Fruit fly (Drosophila melanogaster) whole organism, embryonic: Measurements from ENCODE around the gene Tsp97E.
A peak's percentile ranks its signal among the peaks of the same experiment; 100 is the strongest.

Experiments
- Bgb ChIP-seq: fragments of 200-800 bp; sonication (Bioruptor generic); IDR thresholded peaks from 2 replicates; pipeline ENCODE4 v1.3.6; 2022; ENCODE audit warnings: missing biosample characterization, missing genetic modification characterization; ENCODE audit not compliant: partially characterized antibody
- Blimp-1 ChIP-seq: fragments of 200-800 bp; sonication (Bioruptor generic); optimal IDR thresholded peaks from 3 replicates; lab custom pipeline; 2018; ENCODE audit warnings: missing biosample characterization, missing genetic modification characterization, mild to moderate bottlenecking, moderate library complexity, missing genetic modification reagents
- CG10267 ChIP-seq: fragments of 200-800 bp; sonication (Bioruptor generic); optimal IDR thresholded peaks from 2 replicates; lab custom pipeline; 2018; ENCODE audit warnings: missing biosample characterization, mild to moderate bottlenecking, missing genetic modification characterization, moderate library complexity
- CG11696 ChIP-seq: fragments of 200-800 bp; sonication (Bioruptor generic); IDR thresholded peaks from 2 replicates; pipeline ENCODE4 v1.3.6; 2022; ENCODE audit warnings: missing biosample characterization, missing genetic modification characterization
- CG12104 ChIP-seq: fragments of 200-800 bp; sonication (Bioruptor generic); optimal IDR thresholded peaks from 3 replicates; lab custom pipeline; 2016; ENCODE audit warnings: missing biosample characterization, missing genetic modification characterization
- CG13894 ChIP-seq: fragments of 200-800 bp; sonication (Bioruptor generic); optimal IDR thresholded peaks from 3 replicates; lab custom pipeline; 2018; ENCODE audit warnings: missing biosample characterization, mild to moderate bottlenecking, missing genetic modification characterization, moderate library complexity
- CG17612 ChIP-seq: fragments of 200-800 bp; sonication (Bioruptor generic); IDR thresholded peaks from 2 replicates; pipeline ENCODE4 v1.3.6; 2022; ENCODE audit warnings: missing biosample characterization, missing genetic modification characterization
- CG17802 ChIP-seq: fragments of 200-800 bp; sonication (Bioruptor generic); optimal IDR thresholded peaks from 2 replicates; lab custom pipeline; 2018; ENCODE audit warnings: missing biosample characterization, mild to moderate bottlenecking, missing genetic modification characterization, moderate library complexity
- CG2116 ChIP-seq: fragments of 200-800 bp; sonication (Bioruptor generic); optimal IDR thresholded peaks from 3 replicates; lab custom pipeline; 2018; ENCODE audit warnings: missing biosample characterization, mild to moderate bottlenecking, missing genetic modification characterization
- CG3065 ChIP-seq: fragments of 200-800 bp; sonication (Bioruptor generic); optimal IDR thresholded peaks from 2 replicates; lab custom pipeline; 2016; ENCODE audit warnings: missing biosample characterization, missing genetic modification characterization
- CG31388 ChIP-seq: fragments of 200-800 bp; sonication (Bioruptor generic); optimal IDR thresholded peaks from 2 replicates; lab custom pipeline; 2016; ENCODE audit warnings: missing biosample characterization, missing genetic modification characterization
- CG31441 ChIP-seq: fragments of 200-800 bp; sonication (Bioruptor generic); IDR thresholded peaks from 2 replicates; pipeline ENCODE4 v1.3.6; 2022; ENCODE audit warnings: missing biosample characterization, missing genetic modification characterization
- CG3407 ChIP-seq: fragments of 200-800 bp; sonication (Bioruptor generic); optimal IDR thresholded peaks from 2 replicates; lab custom pipeline; 2018; ENCODE audit warnings: missing biosample characterization, mild to moderate bottlenecking, missing genetic modification characterization
- CG42726 ChIP-seq: fragments of 200-800 bp; sonication (Bioruptor generic); IDR thresholded peaks from 2 replicates; pipeline ENCODE4 v1.3.6; 2022; ENCODE audit warnings: missing biosample characterization, missing genetic modification characterization; ENCODE audit not compliant: partially characterized antibody
- CG4424 ChIP-seq: fragments of 200-800 bp; sonication (Bioruptor generic); optimal IDR thresholded peaks from 3 replicates; lab custom pipeline; 2016; ENCODE audit warnings: missing biosample characterization, missing genetic modification characterization
- CG4617 ChIP-seq: fragments of 200-800 bp; sonication (Bioruptor generic); optimal IDR thresholded peaks from 3 replicates; lab custom pipeline; 2016; ENCODE audit warnings: missing biosample characterization, missing genetic modification characterization, borderline replicate concordance
- CG8281 ChIP-seq: fragments of 200-800 bp; sonication (Bioruptor generic); optimal IDR thresholded peaks from 2 replicates; lab custom pipeline; 2018; ENCODE audit warnings: missing biosample characterization, mild to moderate bottlenecking, missing genetic modification characterization, moderate library complexity
- CrebB ChIP-seq: fragments of 200-800 bp; sonication (Bioruptor generic); optimal IDR thresholded peaks from 3 replicates; lab custom pipeline; 2018; ENCODE audit warnings: missing biosample characterization, mild to moderate bottlenecking, missing genetic modification characterization
- Eip74EF ChIP-seq, 2 experiments: fragments of 200-800 bp in 1 of 2; fragments of >200 bp in 1 of 2; sonication (Bioruptor generic) in 1 of 2; optimal IDR thresholded peaks; 2 replicates each; lab custom pipeline; 2017 to 2019; ENCODE audit warnings: missing biosample characterization in 2 of 2, missing genetic modification characterization in 2 of 2, mild to moderate bottlenecking in 1 of 2, moderate library complexity in 1 of 2
- HmgD ChIP-seq: fragments of 200-800 bp; sonication (Bioruptor generic); optimal IDR thresholded peaks from 3 replicates; lab custom pipeline; 2016; ENCODE audit warnings: missing biosample characterization, missing genetic modification characterization
- Meics ChIP-seq: fragments of 200-800 bp; sonication (Bioruptor generic); optimal IDR thresholded peaks from 2 replicates; lab custom pipeline; 2017; ENCODE audit warnings: missing biosample characterization, mild to moderate bottlenecking, missing genetic modification characterization
- Spps ChIP-seq: fragments of 200-800 bp; sonication (Bioruptor generic); optimal IDR thresholded peaks from 2 replicates; lab custom pipeline; 2018; ENCODE audit warnings: missing biosample characterization, mild to moderate bottlenecking, missing genetic modification characterization
- Trl ChIP-seq, 3 experiments: fragments of >200 bp in 2 of 3; fragments of 200-800 bp in 1 of 3; sonication (Bioruptor generic) in 1 of 3; optimal IDR thresholded peaks; 2 replicates in 1 of 3; 3 replicates in 2 of 3; lab custom pipeline; 2016 to 2017; ENCODE audit warnings: missing biosample characterization in 1 of 3, missing genetic modification characterization in 1 of 3
- cas ChIP-seq: fragments of 200-800 bp; sonication (Bioruptor generic); IDR thresholded peaks from 2 replicates; pipeline ENCODE4 v1.3.6; 2022; ENCODE audit warnings: missing biosample characterization, missing genetic modification characterization
- chif ChIP-seq, 2 experiments: fragments of 200-800 bp; sonication (Bioruptor generic); optimal IDR thresholded peaks; 3 replicates each; lab custom pipeline; 2016; ENCODE audit warnings: missing biosample characterization in 2 of 2, missing genetic modification characterization in 2 of 2
- croc ChIP-seq: fragments of 200-800 bp; sonication (Bioruptor generic); conservative IDR thresholded peaks from 3 replicates; pipeline ENCODE4 v1.3.6; 2022; ENCODE audit warnings: missing biosample characterization, missing genetic modification characterization
- crol ChIP-seq: fragments of 200-800 bp; sonication (Bioruptor generic); IDR thresholded peaks from 2 replicates; pipeline ENCODE4 v1.3.6; 2022; ENCODE audit warnings: missing biosample characterization, missing genetic modification characterization
- dpn ChIP-seq, 2 experiments: fragments of 200-800 bp; sonication (Bioruptor generic); optimal IDR thresholded peaks; 3 replicates each; lab custom pipeline; 2016; ENCODE audit warnings: missing biosample characterization in 2 of 2, missing genetic modification characterization in 2 of 2
- dysf ChIP-seq: fragments of 200-800 bp; sonication (Bioruptor generic); IDR thresholded peaks from 3 replicates; pipeline ENCODE4 v1.3.6; 2022; ENCODE audit warnings: missing biosample characterization, missing genetic modification characterization
- emc ChIP-seq: fragments of 200-800 bp; sonication (Bioruptor generic); optimal IDR thresholded peaks from 2 replicates; lab custom pipeline; 2016; ENCODE audit warnings: missing biosample characterization, missing genetic modification characterization
- en ChIP-seq: fragments of 200-800 bp; sonication (Bioruptor generic); optimal IDR thresholded peaks from 2 replicates; lab custom pipeline; 2016; ENCODE audit warnings: missing biosample characterization, missing genetic modification characterization
- gcm ChIP-seq: fragments of 200-800 bp; sonication (Bioruptor generic); optimal IDR thresholded peaks from 2 replicates; lab custom pipeline; 2019; ENCODE audit warnings: missing biosample characterization, mild to moderate bottlenecking, missing genetic modification characterization, moderate library complexity
- gsb-n ChIP-seq: fragments of 200-800 bp; sonication (Bioruptor generic); optimal IDR thresholded peaks from 3 replicates; lab custom pipeline; 2018; ENCODE audit warnings: missing biosample characterization, mild to moderate bottlenecking, missing genetic modification characterization
- h ChIP-seq: fragments of >200 bp; optimal IDR thresholded peaks from 2 replicates; lab custom pipeline; 2017
- kay ChIP-seq: fragments of 200-800 bp; sonication (Bioruptor generic); optimal IDR thresholded peaks from 2 replicates; lab custom pipeline; 2016; ENCODE audit warnings: missing biosample characterization, missing genetic modification characterization
- lbe ChIP-seq: fragments of 200-800 bp; sonication (Bioruptor generic); optimal IDR thresholded peaks from 2 replicates; lab custom pipeline; 2016; ENCODE audit warnings: missing biosample characterization, mild to moderate bottlenecking, missing genetic modification characterization
- nmo ChIP-seq: fragments of 200-800 bp; sonication (Bioruptor generic); optimal IDR thresholded peaks from 2 replicates; lab custom pipeline; 2018; ENCODE audit warnings: missing biosample characterization, mild to moderate bottlenecking, missing genetic modification characterization, moderate library complexity
- org-1 ChIP-seq: fragments of 200-800 bp; sonication (Bioruptor generic); optimal IDR thresholded peaks from 2 replicates; lab custom pipeline; 2017; ENCODE audit warnings: missing biosample characterization, missing genetic modification characterization
- otp ChIP-seq: fragments of 200-800 bp; sonication (Bioruptor generic); IDR thresholded peaks from 3 replicates; pipeline ENCODE4, ENCODE4 v1.3.6; 2022; ENCODE audit warnings: missing biosample characterization, missing genetic modification characterization
- pita ChIP-seq: fragments of 200-800 bp; sonication (Bioruptor generic); optimal IDR thresholded peaks from 2 replicates; lab custom pipeline; 2017; ENCODE audit warnings: missing biosample characterization, mild to moderate bottlenecking, missing genetic modification characterization
- pnt ChIP-seq: fragments of 200-800 bp; sonication (Bioruptor generic); optimal IDR thresholded peaks from 3 replicates; lab custom pipeline; 2016; ENCODE audit warnings: missing biosample characterization, missing genetic modification characterization
- psq ChIP-seq: fragments of 200-800 bp; sonication (Bioruptor generic); optimal IDR thresholded peaks from 2 replicates; lab custom pipeline; 2017; ENCODE audit warnings: missing biosample characterization, missing genetic modification characterization
- salm ChIP-seq: fragments of 200-800 bp; sonication (Bioruptor generic); optimal IDR thresholded peaks from 2 replicates; lab custom pipeline; 2018; ENCODE audit warnings: missing biosample characterization, mild to moderate bottlenecking, missing genetic modification characterization
- seq ChIP-seq: fragments of 200-800 bp; sonication (Bioruptor generic); IDR thresholded peaks from 2 replicates; pipeline ENCODE4 v1.3.6; 2022; ENCODE audit warnings: missing biosample characterization, missing genetic modification characterization
- slp2 ChIP-seq: fragments of 200-800 bp; sonication (Bioruptor generic); optimal IDR thresholded peaks from 2 replicates; lab custom pipeline; 2016; ENCODE audit warnings: missing biosample characterization, missing genetic modification characterization
- sqz ChIP-seq: fragments of 200-800 bp; sonication (Bioruptor generic); optimal IDR thresholded peaks from 3 replicates; lab custom pipeline; 2018; ENCODE audit warnings: missing biosample characterization, mild to moderate bottlenecking, missing genetic modification characterization
- stwl ChIP-seq: fragments of 200-800 bp; sonication (Bioruptor generic); optimal IDR thresholded peaks from 3 replicates; lab custom pipeline; 2018; ENCODE audit warnings: missing biosample characterization, mild to moderate bottlenecking, missing genetic modification characterization, moderate library complexity
- unpg ChIP-seq: fragments of 200-800 bp; sonication (Bioruptor generic); optimal IDR thresholded peaks from 3 replicates; lab custom pipeline; 2018; ENCODE audit warnings: missing biosample characterization, mild to moderate bottlenecking, missing genetic modification characterization, moderate library complexity
- zf30C ChIP-seq: fragments of 200-800 bp; sonication (Bioruptor generic); optimal IDR thresholded peaks from 3 replicates; lab custom pipeline; 2018; ENCODE audit warnings: missing biosample characterization, mild to moderate bottlenecking, missing genetic modification characterization
- zfh2 ChIP-seq: fragments of 200-800 bp; sonication (Bioruptor generic); optimal IDR thresholded peaks from 2 replicates; lab custom pipeline; 2016; ENCODE audit warnings: missing biosample characterization, missing genetic modification characterization

Tsp97E gene

dm6 chr3R:26923830-26924333 is 40.7 kb downstream of the Tsp97E start (continued):
- TF ChIP-seq CG11696 (GFP tag; lab: Robert Waterston, UW) (peak; percentile 68), CG2116 (GFP tag; lab: Kevin White, UChicago) (no peak), CG10267 (peak; percentile 47), Blimp-1 (GFP tag; lab: Kevin White, UChicago) (peak; percentile 70), HmgD (GFP tag; lab: Kevin White, UChicago) (no peak), CG12104 (GFP tag; lab: Kevin White, UChicago) (peak; percentile 37), CG31441 (peak; percentile 48), pita (GFP tag; lab: Kevin White, UChicago) (no peak), org-1 (peak; percentile 49), otp (GFP tag; lab: Robert Waterston, UW) (no peak), Bgb (GFP tag; lab: Robert Waterston, UW) (no peak), sqz (GFP tag; lab: Kevin White, UChicago) (peak; percentile 62), croc (GFP tag; lab: Robert Waterston, UW) (0 out of 3 replicates have a peak, but pooled peaks have one; percentile 15), CG31388 (GFP tag; lab: Kevin White, UChicago) (no peak), Spps (tag; lab: Kevin White, UChicago) (no peak), CG42726 (GFP tag; lab: Robert Waterston, UW) (no peak), zfh2 (GFP tag; lab: Kevin White, UChicago) (no peak), nmo (GFP tag; lab: Kevin White, UChicago) (peak; percentile 50), Trl (optimal IDR thresholded peaks at IDR 0.05; lab: Kevin White, UChicago) (no peak), Trl (GFP tag; optimal IDR thresholded peaks at IDR 0.05; lab: Kevin White, UChicago) (peak; percentile 37), stwl (tag; lab: Kevin White, UChicago) (no peak), slp2 (no peak), cas (GFP tag; lab: Robert Waterston, UW) (no peak), CG8281 (peak; percentile 56), gcm (GFP tag; lab: Kevin White, UChicago) (peak; percentile 40), CG13894 (no peak), pnt (GFP tag; lab: Kevin White, UChicago) (peak; percentile 26), en (GFP tag; lab: Kevin White, UChicago) (no peak), Meics (GFP tag; lab: Kevin White, UChicago) (peak; percentile 74), CG3065 (GFP tag; lab: Kevin White, UChicago) (no peak), CG4424 (peak; percentile 48), h (lab: Kevin White, UChicago) (no peak), CG3407 (GFP tag; lab: Kevin White, UChicago) (peak; percentile 66), chif (GFP tag; optimal IDR thresholded peaks at IDR 0.05; lab: Kevin White, UChicago) (peak in 1 of 2 experiments; percentile 7), CG4617 (GFP tag; lab: Kevin White, UChicago) (no peak), zf30C (GFP tag; lab: Kevin White, UChicago) (no peak), kay (GFP tag; lab: Kevin White, UChicago) (peak; percentile 50), salm (tag; lab: Kevin White, UChicago) (peak; percentile 53), psq (GFP tag; lab: Kevin White, UChicago) (no peak), lbe (GFP tag; lab: Kevin White, UChicago) (peak; percentile 44), emc (GFP tag; lab: Kevin White, UChicago) (no peak), CG17612 (GFP tag; lab: Robert Waterston, UW) (no peak), gsb-n (peak; percentile 60), seq (GFP tag; lab: Robert Waterston, UW) (no peak; the same call in 1 of the 2 replicates), crol (GFP tag; lab: Robert Waterston, UW) (no peak), Eip74EF (GFP tag; optimal IDR thresholded peaks at IDR 0.05; lab: Kevin White, UChicago) (peak in 1 of 2 experiments; percentile 82), unpg (GFP tag; lab: Kevin White, UChicago) (peak; percentile 59), CG17802 (tag; lab: Kevin White, UChicago) (no peak), CrebB (no peak), dysf (peak; percentile 29; the same call in 1 of the 3 replicates), dpn (GFP tag; optimal IDR thresholded peaks at IDR 0.05; lab: Kevin White, UChicago) (peak in 1 of 2 experiments; percentile 2)
